Fruit fly (Drosophila melanogaster) whole organism, embryonic: Measurements from ENCODE around the gene CG14142.

ENCODE experiments used
- Aef1 ChIP-seq: fragments of 200-800 bp; sonication (Bioruptor generic); IDR thresholded peaks from 3 replicates; pipeline ENCODE4 v1.3.6; 2022; ENCODE audit warnings: missing biosample characterization, missing genetic modification characterization
- Atf-2 ChIP-seq: fragments of 200-800 bp; sonication (Bioruptor generic); optimal IDR thresholded peaks from 2 replicates; lab custom pipeline; 2016; ENCODE audit warnings: missing biosample characterization, missing genetic modification characterization
- CG10274 ChIP-seq: fragments of 200-800 bp; sonication (Bioruptor generic); optimal IDR thresholded peaks from 3 replicates; lab custom pipeline; 2017; ENCODE audit warnings: missing biosample characterization, mild to moderate bottlenecking, missing genetic modification characterization
- CG10959 ChIP-seq: fragments of 200-800 bp; sonication (Bioruptor generic); IDR thresholded peaks from 2 replicates; pipeline ENCODE4 v1.3.6; 2022; ENCODE audit warnings: missing biosample characterization, missing genetic modification characterization
- CG12769 ChIP-seq: fragments of 200-800 bp; sonication (Bioruptor generic); optimal IDR thresholded peaks from 2 replicates; lab custom pipeline; 2019; ENCODE audit warnings: missing biosample characterization, mild to moderate bottlenecking, missing genetic modification characterization, moderate library complexity
- CG15269 ChIP-seq: fragments of 200-800 bp; sonication (Bioruptor generic); optimal IDR thresholded peaks from 2 replicates; lab custom pipeline; 2018; ENCODE audit warnings: missing biosample characterization, mild to moderate bottlenecking, missing genetic modification characterization, moderate library complexity
- CG16815 ChIP-seq: fragments of 200-800 bp; sonication (Bioruptor generic); optimal IDR thresholded peaks from 3 replicates; lab custom pipeline; 2017; ENCODE audit warnings: missing biosample characterization, mild to moderate bottlenecking, missing genetic modification characterization
- CG16863 ChIP-seq: fragments of 200-800 bp; sonication (Bioruptor generic); optimal IDR thresholded peaks from 3 replicates; lab custom pipeline; 2016; ENCODE audit warnings: missing biosample characterization, missing genetic modification characterization
- CG17829 ChIP-seq: fragments of 200-800 bp; optimal IDR thresholded peaks from 2 replicates; lab custom pipeline; 2019; ENCODE audit warnings: missing biosample characterization, mild to moderate bottlenecking, missing genetic modification characterization, moderate library complexity
- CG17912 ChIP-seq: fragments of 200-800 bp; sonication (Bioruptor generic); optimal IDR thresholded peaks from 2 replicates; lab custom pipeline; 2018; ENCODE audit warnings: missing biosample characterization, mild to moderate bottlenecking, missing genetic modification characterization
- CG18476 ChIP-seq: fragments of 200-800 bp; sonication (Bioruptor generic); optimal IDR thresholded peaks from 2 replicates; lab custom pipeline; 2016; ENCODE audit warnings: missing biosample characterization, mild to moderate bottlenecking, missing genetic modification characterization
- CG3163 ChIP-seq: fragments of 200-800 bp; sonication (Bioruptor generic); optimal IDR thresholded peaks from 3 replicates; lab custom pipeline; 2016; ENCODE audit warnings: missing biosample characterization, missing genetic modification characterization
- CG4730 ChIP-seq: fragments of 200-800 bp; sonication (Bioruptor generic); IDR thresholded peaks from 2 replicates; pipeline ENCODE4 v1.3.6; 2022; ENCODE audit warnings: missing biosample characterization, missing genetic modification characterization
- CG5245 ChIP-seq: fragments of 200-800 bp; sonication (Bioruptor generic); optimal IDR thresholded peaks from 3 replicates; lab custom pipeline; 2016; ENCODE audit warnings: missing biosample characterization, missing genetic modification characterization
- CG5953 ChIP-seq: fragments of 200-800 bp; sonication (Bioruptor generic); IDR thresholded peaks from 2 replicates; pipeline ENCODE4 v1.3.6; 2022; ENCODE audit warnings: missing biosample characterization, missing genetic modification characterization
- CG6854 ChIP-seq: fragments of 200-800 bp; sonication (Bioruptor generic); optimal IDR thresholded peaks from 3 replicates; lab custom pipeline; 2017; ENCODE audit warnings: missing biosample characterization, mild to moderate bottlenecking, missing genetic modification characterization
- CG8478 ChIP-seq: fragments of >200 bp; optimal IDR thresholded peaks from 2 replicates; lab custom pipeline; 2018
- CG8944 ChIP-seq: fragments of 200-800 bp; sonication (Bioruptor generic); optimal IDR thresholded peaks from 3 replicates; lab custom pipeline; 2016; ENCODE audit warnings: missing biosample characterization, missing genetic modification characterization
- Dll ChIP-seq: fragments of 200-800 bp; sonication (Bioruptor generic); IDR thresholded peaks from 4 replicates; pipeline ENCODE4 v1.3.6; 2022; ENCODE audit warnings: missing biosample characterization, missing genetic modification characterization; ENCODE audit not compliant: partially characterized antibody
- Eip74EF ChIP-seq, 2 experiments: fragments of 200-800 bp in 1 of 2; fragments of >200 bp in 1 of 2; sonication (Bioruptor generic) in 1 of 2; optimal IDR thresholded peaks; 2 replicates each; lab custom pipeline; 2017 to 2019; ENCODE audit warnings: missing biosample characterization in 2 of 2, missing genetic modification characterization in 2 of 2, mild to moderate bottlenecking in 1 of 2, moderate library complexity in 1 of 2
- Fer1 ChIP-seq: fragments of 200-800 bp; sonication (Bioruptor generic); optimal IDR thresholded peaks from 2 replicates; lab custom pipeline; 2017; ENCODE audit warnings: missing biosample characterization, mild to moderate bottlenecking, missing genetic modification characterization
- Hr51 ChIP-seq, 2 experiments: fragments of 200-800 bp; sonication (Bioruptor generic); optimal IDR thresholded peaks; 2 replicates in 1 of 2; 3 replicates in 1 of 2; lab custom pipeline; 2016 to 2018; ENCODE audit warnings: missing biosample characterization in 2 of 2, missing genetic modification characterization in 2 of 2, mild to moderate bottlenecking in 1 of 2, moderate library complexity in 1 of 2
- Myb ChIP-seq: fragments of 200-800 bp; sonication (Bioruptor generic); optimal IDR thresholded peaks from 2 replicates; lab custom pipeline; 2016; ENCODE audit warnings: missing biosample characterization, missing genetic modification characterization
- NK7.1 ChIP-seq: fragments of 200-800 bp; sonication (Bioruptor generic); optimal IDR thresholded peaks from 3 replicates; lab custom pipeline; 2016; ENCODE audit warnings: missing biosample characterization, missing genetic modification characterization
- Sin3A ChIP-seq: fragments of >200 bp; optimal IDR thresholded peaks from 2 replicates; lab custom pipeline; 2018
- Sry-δ ChIP-seq: fragments of 200-800 bp; sonication (Bioruptor generic); optimal IDR thresholded peaks from 2 replicates; lab custom pipeline; 2016; ENCODE audit warnings: missing biosample characterization, missing genetic modification characterization
- Ssrp ChIP-seq: fragments of 200-800 bp; sonication (Bioruptor generic); optimal IDR thresholded peaks from 2 replicates; lab custom pipeline; 2018; ENCODE audit warnings: missing biosample characterization, mild to moderate bottlenecking, missing genetic modification characterization, moderate library complexity
- Xrp1 ChIP-seq: fragments of 200-800 bp; sonication (Bioruptor generic); IDR thresholded peaks from 2 replicates; pipeline ENCODE4 v1.3.6; 2022; ENCODE audit warnings: missing biosample characterization, missing genetic modification characterization
- abd-A ChIP-seq: fragments of 200-800 bp; sonication (Bioruptor generic); optimal IDR thresholded peaks from 3 replicates; lab custom pipeline; 2019; ENCODE audit warnings: missing biosample characterization, mild to moderate bottlenecking, missing genetic modification characterization, moderate library complexity
- ac ChIP-seq: fragments of 200-800 bp; sonication (Bioruptor generic); optimal IDR thresholded peaks from 3 replicates; lab custom pipeline; 2017; ENCODE audit warnings: missing biosample characterization, mild to moderate bottlenecking, missing genetic modification characterization
- bbx ChIP-seq: fragments of 200-800 bp; sonication (Bioruptor generic); IDR thresholded peaks from 2 replicates; pipeline ENCODE4 v1.3.6; 2022; ENCODE audit warnings: missing biosample characterization, missing genetic modification characterization; ENCODE audit not compliant: partially characterized antibody
- br ChIP-seq: fragments of >200 bp; optimal IDR thresholded peaks from 2 replicates; lab custom pipeline; 2017
- bsh ChIP-seq, 2 experiments: fragments of 200-800 bp; sonication (Bioruptor generic); optimal IDR thresholded peaks; 2 replicates each; lab custom pipeline; 2017 to 2018; ENCODE audit warnings: mild to moderate bottlenecking in 2 of 2, missing biosample characterization in 2 of 2, missing genetic modification characterization in 2 of 2, moderate library complexity in 1 of 2
- ci ChIP-seq: fragments of 200-800 bp; sonication (Bioruptor generic); IDR thresholded peaks from 3 replicates; pipeline ENCODE4 v1.3.6; 2022; ENCODE audit warnings: missing biosample characterization, missing genetic modification characterization
- fd96Cb ChIP-seq: fragments of 200-800 bp; sonication (Bioruptor generic); optimal IDR thresholded peaks from 2 replicates; lab custom pipeline; 2018; ENCODE audit warnings: missing biosample characterization, mild to moderate bottlenecking, missing genetic modification characterization, moderate library complexity
- gcm2 ChIP-seq: fragments of 200-800 bp; sonication (Bioruptor generic); optimal IDR thresholded peaks from 2 replicates; lab custom pipeline; 2016; ENCODE audit warnings: missing biosample characterization, missing genetic modification characterization
- h ChIP-seq: fragments of >200 bp; optimal IDR thresholded peaks from 2 replicates; lab custom pipeline; 2017
- ham ChIP-seq: fragments of 200-800 bp; sonication (Bioruptor generic); IDR thresholded peaks from 2 replicates; pipeline ENCODE4 v1.3.6; 2022; ENCODE audit warnings: missing biosample characterization, missing genetic modification characterization
- hkb ChIP-seq, 2 experiments: fragments of 200-800 bp in 1 of 2; fragments of >200 bp in 1 of 2; sonication (Bioruptor generic) in 1 of 2; IDR thresholded peaks in 1 of 2; optimal IDR thresholded peaks in 1 of 2; 2 replicates each; pipeline versions ENCODE4 v1.3.6 to Lab custom; 2017 to 2022; ENCODE audit warnings: missing biosample characterization in 1 of 2, missing genetic modification characterization in 1 of 2
- lilli ChIP-seq: fragments of 200-800 bp; sonication (Bioruptor generic); optimal IDR thresholded peaks from 3 replicates; lab custom pipeline; 2016; ENCODE audit warnings: missing biosample characterization, missing genetic modification characterization
- mld ChIP-seq: fragments of 200-800 bp; sonication (Bioruptor generic); IDR thresholded peaks from 3 replicates; pipeline ENCODE4 v1.3.6; 2022; ENCODE audit warnings: missing biosample characterization, missing genetic modification characterization; ENCODE audit not compliant: partially characterized antibody
- oc ChIP-seq: fragments of 200-800 bp; sonication (Bioruptor generic); optimal IDR thresholded peaks from 2 replicates; lab custom pipeline; 2018; ENCODE audit warnings: missing biosample characterization, mild to moderate bottlenecking, missing genetic modification characterization, moderate library complexity
- p53 ChIP-seq: fragments of 200-800 bp; sonication (Bioruptor generic); optimal IDR thresholded peaks from 2 replicates; lab custom pipeline; 2016; ENCODE audit warnings: missing biosample characterization, missing genetic modification characterization
- pb ChIP-seq: fragments of 200-800 bp; sonication (Bioruptor generic); optimal IDR thresholded peaks from 3 replicates; lab custom pipeline; 2016; ENCODE audit warnings: missing biosample characterization, missing genetic modification characterization
- psq ChIP-seq: fragments of 200-800 bp; sonication (Bioruptor generic); optimal IDR thresholded peaks from 2 replicates; lab custom pipeline; 2017; ENCODE audit warnings: missing biosample characterization, missing genetic modification characterization
- seq ChIP-seq: fragments of 200-800 bp; sonication (Bioruptor generic); IDR thresholded peaks from 2 replicates; pipeline ENCODE4 v1.3.6; 2022; ENCODE audit warnings: missing biosample characterization, missing genetic modification characterization
- so ChIP-seq: fragments of 200-800 bp; sonication (Bioruptor generic); IDR thresholded peaks from 3 replicates; pipeline ENCODE4 v1.3.6; 2022; ENCODE audit warnings: missing biosample characterization, missing genetic modification characterization
- toy ChIP-seq: fragments of 200-800 bp; sonication (Bioruptor generic); IDR thresholded peaks from 2 replicates; pipeline ENCODE4 v1.3.6; 2022; ENCODE audit warnings: missing biosample characterization, missing genetic modification characterization
- vvl ChIP-seq: fragments of 200-800 bp; sonication (Bioruptor generic); IDR thresholded peaks from 2 replicates; pipeline ENCODE4 v1.3.6; 2022; ENCODE audit warnings: missing biosample characterization, missing genetic modification characterization
- zen2 ChIP-seq: fragments of 200-800 bp; sonication (Bioruptor generic); IDR thresholded peaks from 3 replicates; pipeline ENCODE4 v1.3.6; 2022; ENCODE audit warnings: missing biosample characterization, missing genetic modification characterization; ENCODE audit not compliant: partially characterized antibody

CG14142 gene

DNA sequence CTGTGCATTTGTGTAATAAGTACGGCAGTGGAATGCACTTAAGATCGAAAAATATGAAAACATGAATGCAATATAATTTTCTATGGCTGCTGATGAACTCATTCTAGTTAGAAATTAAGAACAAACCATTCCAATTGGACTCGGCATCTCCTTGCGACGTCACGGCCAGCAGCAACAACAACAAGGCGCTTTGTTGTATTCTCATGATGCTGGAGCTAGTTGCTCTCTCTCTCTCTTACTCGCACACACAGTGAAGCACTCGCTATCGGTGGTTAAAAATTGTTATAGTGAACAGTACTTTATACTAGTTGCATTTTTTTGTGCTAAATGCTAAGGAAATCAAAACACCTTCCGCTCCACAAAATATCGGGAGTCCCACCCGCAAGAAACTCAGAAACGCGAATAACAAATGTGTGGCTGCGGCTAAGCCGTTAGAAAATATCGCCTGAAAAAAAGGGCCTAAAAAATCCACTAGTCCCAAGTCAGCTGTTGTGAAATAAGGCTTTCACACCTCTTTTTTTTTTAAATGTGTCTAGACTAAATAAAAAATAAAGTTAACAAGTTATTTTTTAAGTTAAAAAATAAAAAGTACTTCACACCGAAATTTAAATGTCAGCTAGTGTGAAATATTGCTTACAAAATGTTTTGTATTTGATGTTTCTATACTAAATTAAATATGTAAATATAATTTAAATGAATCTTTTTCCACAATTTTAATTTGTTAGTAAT is 32.5 kb downstream of the CG14142 start, which contains the start of gene Plod (continued):
- TF ChIP-seq Aef1 (GFP tag; lab: Robert Waterston, UW) (0 out of 3 replicates have a peak, but pooled peaks have one; percentile 17), Fer1 (GFP tag; lab: Kevin White, UChicago) (peak; percentile 30), p53 (GFP tag; lab: Kevin White, UChicago) (no peak), Hr51 (GFP tag; optimal IDR thresholded peaks at IDR 0.05; lab: Kevin White, UChicago) (peak; percentile 29 to 67), seq (GFP tag; lab: Robert Waterston, UW) (no peak), ac (GFP tag; lab: Kevin White, UChicago) (no peak), ci (GFP tag; lab: Robert Waterston, UW) (peak; percentile 76; the same call in 2 of the 3 replicates), CG10959 (no peak), Sin3A (lab: Kevin White, UChicago) (peak; percentile 5), CG8478 (lab: Kevin White, UChicago) (no peak), Sry-δ (GFP tag; lab: Kevin White, UChicago) (peak; percentile 14), CG5245 (no peak), CG16815 (GFP tag; lab: Kevin White, UChicago) (no peak), Myb (GFP tag; lab: Kevin White, UChicago) (peak; percentile 52), toy (GFP tag; lab: Robert Waterston, UW) (no peak), Dll (GFP tag; lab: Robert Waterston, UW) (peak; percentile 50; the same call in 2 of the 4 replicates), bsh (GFP tag; optimal IDR thresholded peaks at IDR 0.05; lab: Kevin White, UChicago) (peak in 1 of 2 experiments; percentile 65), CG12769 (tag; lab: Kevin White, UChicago) (peak; percentile 39), CG10274 (GFP tag; lab: Kevin White, UChicago) (no peak), CG16863 (GFP tag; lab: Kevin White, UChicago) (no peak), CG18476 (GFP tag; lab: Kevin White, UChicago) (no peak), NK7.1 (GFP tag; lab: Kevin White, UChicago) (no peak), zen2 (no peak), psq (GFP tag; lab: Kevin White, UChicago) (peak; percentile 43), CG5953 (GFP tag; lab: Robert Waterston, UW) (no peak), Xrp1 (peak; percentile 63; the same call in 1 of the 2 replicates), CG17912 (GFP tag; lab: Kevin White, UChicago) (no peak), fd96Cb (tag; lab: Kevin White, UChicago) (peak; percentile 17), lilli (GFP tag; lab: Kevin White, UChicago) (peak; percentile 55), CG3163 (peak; percentile 4), so (GFP tag; lab: Robert Waterston, UW) (no peak), vvl (GFP tag; lab: Robert Waterston, UW) (peak; percentile 71; the same call in 1 of the 2 replicates), Ssrp (tag; lab: Kevin White, UChicago) (peak; percentile 39), bbx (GFP tag; lab: Robert Waterston, UW) (peak; percentile 65; the same call in 1 of the 2 replicates), gcm2 (no peak), pb (GFP tag; lab: Kevin White, UChicago) (no peak), ham (GFP tag; lab: Robert Waterston, UW) (no peak), CG8944 (peak; percentile 18), br (lab: Kevin White, UChicago) (no peak), hkb (optimal IDR thresholded peaks at IDR 0.05; lab: Kevin White, UChicago) (no peak), hkb (GFP tag; IDR thresholded peaks at IDR 0.05; lab: Robert Waterston, UW) (peak; percentile 55; the same call in 1 of the 2 replicates), Eip74EF (GFP tag; optimal IDR thresholded peaks at IDR 0.05; lab: Kevin White, UChicago) (peak; percentile 13 to 53), oc (tag; lab: Kevin White, UChicago) (peak; percentile 62), abd-A (tag; lab: Kevin White, UChicago) (no peak), mld (GFP tag; lab: Robert Waterston, UW) (no peak), h (lab: Kevin White, UChicago) (no peak), CG17829 (peak; percentile 67), CG15269 (tag; lab: Kevin White, UChicago) (peak; percentile 55), CG6854 (no peak), CG4730 (GFP tag; lab: Robert Waterston, UW) (no peak), Atf-2 (GFP tag; lab: Kevin White, UChicago) (no peak)
